Fruit fly (Drosophila melanogaster) whole organism, prepupa: ENCODE data around the gene CG3009.

Experiments
- CG10631 ChIP-seq: fragments of 200-800 bp; sonication (Bioruptor generic); optimal IDR thresholded peaks from 2 replicates; lab custom pipeline; 2016; ENCODE audit warnings: missing biosample characterization, missing genetic modification characterization
- CG11902 ChIP-seq: fragments of 200-800 bp; sonication (Bioruptor generic); optimal IDR thresholded peaks from 3 replicates; lab custom pipeline; 2016; ENCODE audit warnings: missing biosample characterization, missing genetic modification characterization
- CG6854 ChIP-seq: fragments of 200-800 bp; sonication (Bioruptor generic); optimal IDR thresholded peaks from 2 replicates; lab custom pipeline; 2017; ENCODE audit warnings: missing biosample characterization, mild to moderate bottlenecking, missing genetic modification characterization
- CG9139 ChIP-seq: fragments of 200-800 bp; sonication (Bioruptor generic); optimal IDR thresholded peaks from 3 replicates; lab custom pipeline; 2017; ENCODE audit warnings: missing biosample characterization, mild to moderate bottlenecking, missing genetic modification characterization
- OdsH ChIP-seq: fragments of 200-800 bp; sonication (Bioruptor generic); optimal IDR thresholded peaks from 3 replicates; lab custom pipeline; 2016; ENCODE audit warnings: missing biosample characterization, missing genetic modification characterization
- lz ChIP-seq: fragments of 200-800 bp; sonication (Bioruptor generic); optimal IDR thresholded peaks from 3 replicates; lab custom pipeline; 2016; ENCODE audit warnings: missing biosample characterization, missing genetic modification characterization
- pdm3 ChIP-seq: fragments of 200-800 bp; sonication (Bioruptor generic); optimal IDR thresholded peaks from 3 replicates; lab custom pipeline; 2016; ENCODE audit warnings: missing biosample characterization, missing genetic modification characterization
- ss ChIP-seq, 2 experiments: fragments of 200-800 bp; sonication (Bioruptor generic); optimal IDR thresholded peaks; 2 replicates in 1 of 2; 3 replicates in 1 of 2; lab custom pipeline; 2017 to 2018; ENCODE audit warnings: mild to moderate bottlenecking in 2 of 2, missing biosample characterization in 2 of 2, missing genetic modification characterization in 2 of 2, moderate library complexity in 1 of 2
- topi ChIP-seq: fragments of 200-800 bp; sonication (Bioruptor generic); optimal IDR thresholded peaks from 3 replicates; lab custom pipeline; 2016; ENCODE audit warnings: missing biosample characterization, missing genetic modification characterization

DNA sequence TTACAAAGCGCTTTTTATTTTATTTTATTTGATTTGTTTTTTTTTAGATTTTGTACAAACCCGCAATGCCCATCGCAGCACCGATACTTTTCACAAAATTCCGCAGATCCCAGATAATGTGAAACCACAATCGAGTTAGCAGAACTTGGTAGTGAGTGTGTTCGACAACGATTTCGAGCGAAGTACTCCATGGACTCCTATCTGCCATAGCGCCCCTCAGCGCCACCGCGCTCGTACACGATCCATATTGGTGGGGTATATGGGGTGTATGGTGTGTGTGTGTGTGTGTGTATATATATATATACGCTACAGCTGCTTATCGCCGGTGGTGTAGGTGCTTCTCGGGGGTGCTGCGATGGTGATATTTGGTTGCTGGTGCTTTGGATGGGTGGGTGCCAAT is 54.0 kb downstream of the CG3009 start:
- TF ChIP-seq OdsH (GFP tag; lab: Kevin White, UChicago) (no peak), lz (GFP tag; lab: Kevin White, UChicago) (no peak), CG6854 (no peak), CG11902 (GFP tag; lab: Kevin White, UChicago) (no peak), ss (GFP tag; optimal IDR thresholded peaks at IDR 0.05; lab: Kevin White, UChicago) (no peak), CG9139 (GFP tag; lab: Kevin White, UChicago) (no peak), CG10631 (no peak), pdm3 (no peak), topi (GFP tag; lab: Kevin White, UChicago) (no peak)
